Fruit fly (Drosophila melanogaster) whole organism, pupa: ENCODE results near the gene CG17350.
A peak's percentile ranks its signal among the peaks of the same experiment; 100 is the strongest.

Source experiments
- CG10348 ChIP-seq: fragments of 200-800 bp; sonication (Bioruptor generic); IDR thresholded peaks from 2 replicates; pipeline ENCODE4 v1.3.6; 2022; ENCODE audit warnings: missing biosample characterization, missing genetic modification characterization
- CG12605 ChIP-seq: fragments of 200-800 bp; sonication (Bioruptor generic); IDR thresholded peaks from 2 replicates; pipeline ENCODE4 v1.3.6; 2022; ENCODE audit warnings: missing biosample characterization, missing genetic modification characterization
- CG13204 ChIP-seq: fragments of 200-800 bp; sonication (Bioruptor generic); optimal IDR thresholded peaks from 2 replicates; lab custom pipeline; 2018; ENCODE audit warnings: missing biosample characterization, mild to moderate bottlenecking, missing genetic modification characterization, moderate library complexity
- CG14655 ChIP-seq: fragments of 200-800 bp; sonication (Bioruptor generic); optimal IDR thresholded peaks from 3 replicates; lab custom pipeline; 2017; ENCODE audit warnings: mild to moderate bottlenecking, missing biosample characterization, missing genetic modification reagents, missing genetic modification characterization
- CG15710 ChIP-seq: fragments of 200-800 bp; sonication (Bioruptor generic); optimal IDR thresholded peaks from 2 replicates; lab custom pipeline; 2018; ENCODE audit warnings: missing biosample characterization, mild to moderate bottlenecking, missing genetic modification characterization, moderate library complexity
- CG17806 ChIP-seq: fragments of 200-800 bp; sonication (Bioruptor generic); optimal IDR thresholded peaks from 2 replicates; lab custom pipeline; 2018; ENCODE audit warnings: missing biosample characterization, mild to moderate bottlenecking, missing genetic modification characterization, moderate library complexity
- CG32121 ChIP-seq: fragments of 200-800 bp; sonication (Bioruptor generic); IDR thresholded peaks from 2 replicates; pipeline ENCODE4 v1.3.6; 2022; ENCODE audit warnings: missing biosample characterization, missing genetic modification characterization
- CG34367 ChIP-seq: fragments of 200-800 bp; sonication (Bioruptor generic); optimal IDR thresholded peaks from 2 replicates; lab custom pipeline; 2018; ENCODE audit warnings: missing biosample characterization, mild to moderate bottlenecking, missing genetic modification characterization
- CG4496 ChIP-seq: fragments of 200-800 bp; sonication (Bioruptor generic); IDR thresholded peaks from 3 replicates; pipeline ENCODE4 v1.3.6; 2022; ENCODE audit warnings: missing biosample characterization, missing genetic modification characterization
- CG8159 ChIP-seq: fragments of 200-800 bp; sonication (Bioruptor generic); optimal IDR thresholded peaks from 3 replicates; lab custom pipeline; 2018; ENCODE audit warnings: missing biosample characterization, mild to moderate bottlenecking, missing genetic modification characterization, moderate library complexity
- CG8301 ChIP-seq: fragments of 200-800 bp; sonication (Bioruptor generic); optimal IDR thresholded peaks from 2 replicates; lab custom pipeline; 2018; ENCODE audit warnings: missing biosample characterization, mild to moderate bottlenecking, missing genetic modification characterization
- CG9948 ChIP-seq: fragments of 200-800 bp; sonication (Bioruptor generic); optimal IDR thresholded peaks from 2 replicates; lab custom pipeline; 2018; ENCODE audit warnings: missing biosample characterization, mild to moderate bottlenecking, missing genetic modification characterization, moderate library complexity
- D1 ChIP-seq: fragments of 200-800 bp; sonication (Bioruptor generic); optimal IDR thresholded peaks from 2 replicates; lab custom pipeline; 2018; ENCODE audit warnings: missing biosample characterization, mild to moderate bottlenecking, missing genetic modification characterization, moderate library complexity
- EcR ChIP-seq: fragments of 200-800 bp; sonication (Bioruptor generic); optimal IDR thresholded peaks from 3 replicates; lab custom pipeline; 2019; ENCODE audit warnings: missing biosample characterization, missing genetic modification characterization, mild to moderate bottlenecking, moderate library complexity, missing genetic modification reagents
- Ets98B ChIP-seq: fragments of 200-800 bp; sonication (Bioruptor generic); IDR thresholded peaks from 2 replicates; pipeline ENCODE4 v1.3.6; 2022; ENCODE audit warnings: missing biosample characterization, missing genetic modification characterization
- Pif1A ChIP-seq: fragments of 200-800 bp; sonication (Bioruptor generic); optimal IDR thresholded peaks from 3 replicates; lab custom pipeline; 2016; ENCODE audit warnings: missing biosample characterization, missing genetic modification characterization
- Pif1B ChIP-seq: fragments of 200-800 bp; sonication (Bioruptor generic); optimal IDR thresholded peaks from 3 replicates; lab custom pipeline; 2016; ENCODE audit warnings: missing biosample characterization, missing genetic modification characterization
- Snoo ChIP-seq: fragments of 200-800 bp; sonication (Bioruptor generic); optimal IDR thresholded peaks from 3 replicates; lab custom pipeline; 2017; ENCODE audit warnings: missing biosample characterization, mild to moderate bottlenecking, missing genetic modification characterization, inconsistent platforms
- fd96Ca ChIP-seq: fragments of 200-800 bp; sonication (Bioruptor generic); IDR thresholded peaks from 3 replicates; pipeline ENCODE4 v1.3.6; 2022; ENCODE audit warnings: missing biosample characterization, missing genetic modification characterization
- gl ChIP-seq: fragments of 200-800 bp; sonication (Bioruptor generic); optimal IDR thresholded peaks from 2 replicates; lab custom pipeline; 2018; ENCODE audit warnings: missing biosample characterization, mild to moderate bottlenecking, missing genetic modification characterization
- rn ChIP-seq: fragments of 200-800 bp; sonication (Bioruptor generic); IDR thresholded peaks from 2 replicates; pipeline ENCODE4 v1.3.6; 2022; ENCODE audit warnings: missing biosample characterization, missing genetic modification characterization

CG17350 gene

DNA sequence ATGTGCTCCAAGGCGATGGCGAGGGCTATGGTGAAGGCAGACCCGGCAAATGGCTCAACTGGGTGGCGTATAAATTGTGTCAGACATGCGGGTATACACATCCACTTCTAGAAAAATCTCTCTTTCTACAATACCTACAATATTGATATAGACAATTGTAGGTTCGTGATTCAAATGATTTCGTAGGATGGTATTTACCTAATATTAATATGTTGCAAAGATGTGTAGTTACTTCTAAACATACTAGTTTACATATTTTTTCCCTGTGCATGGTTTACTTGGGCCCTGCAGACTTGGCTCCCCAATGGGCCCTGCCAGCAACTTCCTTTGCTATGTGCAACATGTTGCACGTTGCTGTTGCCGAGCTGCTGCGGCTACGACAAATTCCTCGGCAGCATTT lies 38.7 kb upstream of the CG17350 start:
- TF ChIP-seq gl (tag; lab: Kevin White, UChicago), result peak; percentile 93
- peak; percentile 90 for TF ChIP-seq Pif1A (GFP tag; lab: Kevin White, UChicago)
- no peak for TF ChIP-seq EcR (GFP tag; lab: Kevin White, UChicago)
- TF ChIP-seq CG32121 (GFP tag; lab: Robert Waterston, UW), result peak; percentile 71
- peak; percentile 86 for TF ChIP-seq Ets98B
- peak; percentile 80 for TF ChIP-seq rn (GFP tag; lab: Robert Waterston, UW)
- peak; percentile 86 for TF ChIP-seq CG13204 (GFP tag; lab: Kevin White, UChicago)
- peak; percentile 94 for TF ChIP-seq CG15710 (tag; lab: Kevin White, UChicago)
- peak; percentile 97 for TF ChIP-seq CG17806 (tag; lab: Kevin White, UChicago)
- TF ChIP-seq CG10348 (GFP tag; lab: Robert Waterston, UW), result no peak
- TF ChIP-seq CG12605 (GFP tag; lab: Robert Waterston, UW), result peak; percentile 78
- TF ChIP-seq CG14655 (GFP tag; lab: Kevin White, UChicago), result peak; percentile 91
- TF ChIP-seq CG34367 (tag; lab: Kevin White, UChicago), result peak; percentile 97
- TF ChIP-seq D1 (tag; lab: Kevin White, UChicago), result peak; percentile 86
- peak; percentile 94 for TF ChIP-seq CG8159 (tag; lab: Kevin White, UChicago)
- peak; percentile 96 for TF ChIP-seq CG9948 (tag; lab: Kevin White, UChicago)
- TF ChIP-seq CG4496 (GFP tag; lab: Robert Waterston, UW), result peak; percentile 92
- TF ChIP-seq fd96Ca (GFP tag; lab: Robert Waterston, UW), result peak; percentile 83
- TF ChIP-seq Pif1B (GFP tag; lab: Kevin White, UChicago), result peak; percentile 78
- no peak for TF ChIP-seq Snoo (tag; lab: Kevin White, UChicago)
- TF ChIP-seq CG8301 (tag; lab: Kevin White, UChicago), result peak; percentile 89

DNA sequence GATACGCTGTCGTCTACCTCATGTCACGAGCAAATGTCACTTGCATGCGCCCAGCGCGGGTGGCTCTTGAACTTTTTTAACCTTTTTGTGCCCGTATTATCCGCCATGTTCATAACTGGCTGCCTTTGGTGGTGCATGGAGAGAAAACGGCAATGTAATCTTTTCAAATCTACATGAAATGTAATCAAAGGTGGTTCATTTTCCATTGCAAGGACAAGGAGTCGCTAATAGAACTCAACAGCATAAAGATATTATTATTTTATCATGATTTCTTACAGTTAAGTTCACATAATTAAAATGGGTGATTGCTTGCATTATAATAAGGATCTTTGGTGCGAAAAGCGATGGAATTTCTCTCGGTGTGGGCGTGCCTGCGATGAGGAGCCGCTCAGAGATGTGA lies 38.0 kb upstream of the CG17350 start:
- peak; percentile 23 for TF ChIP-seq CG9948 (tag; lab: Kevin White, UChicago)
- TF ChIP-seq CG8301 (tag; lab: Kevin White, UChicago), result peak; percentile 32
- TF ChIP-seq CG32121 (GFP tag; lab: Robert Waterston, UW), result no peak
- no peak for TF ChIP-seq CG34367 (tag; lab: Kevin White, UChicago)
- peak; percentile 58 for TF ChIP-seq CG8159 (tag; lab: Kevin White, UChicago)
- TF ChIP-seq Ets98B, result no peak
- peak; percentile 9 for TF ChIP-seq EcR (GFP tag; lab: Kevin White, UChicago)
- TF ChIP-seq CG13204 (GFP tag; lab: Kevin White, UChicago), result no peak
- TF ChIP-seq Snoo (tag; lab: Kevin White, UChicago), result no peak
- no peak for TF ChIP-seq D1 (tag; lab: Kevin White, UChicago)
- TF ChIP-seq Pif1B (GFP tag; lab: Kevin White, UChicago), result no peak
- no peak for TF ChIP-seq CG4496 (GFP tag; lab: Robert Waterston, UW)
- TF ChIP-seq CG10348 (GFP tag; lab: Robert Waterston, UW), result no peak
- TF ChIP-seq CG14655 (GFP tag; lab: Kevin White, UChicago), result peak; percentile 54
- peak; percentile 19 for TF ChIP-seq Pif1A (GFP tag; lab: Kevin White, UChicago)
- TF ChIP-seq fd96Ca (GFP tag; lab: Robert Waterston, UW), result no peak
- peak; percentile 24 for TF ChIP-seq CG15710 (tag; lab: Kevin White, UChicago)
- no peak for TF ChIP-seq CG12605 (GFP tag; lab: Robert Waterston, UW)
- TF ChIP-seq gl (tag; lab: Kevin White, UChicago), result no peak
- no peak for TF ChIP-seq rn (GFP tag; lab: Robert Waterston, UW)
- peak; percentile 39 for TF ChIP-seq CG17806 (tag; lab: Kevin White, UChicago)

DNA sequence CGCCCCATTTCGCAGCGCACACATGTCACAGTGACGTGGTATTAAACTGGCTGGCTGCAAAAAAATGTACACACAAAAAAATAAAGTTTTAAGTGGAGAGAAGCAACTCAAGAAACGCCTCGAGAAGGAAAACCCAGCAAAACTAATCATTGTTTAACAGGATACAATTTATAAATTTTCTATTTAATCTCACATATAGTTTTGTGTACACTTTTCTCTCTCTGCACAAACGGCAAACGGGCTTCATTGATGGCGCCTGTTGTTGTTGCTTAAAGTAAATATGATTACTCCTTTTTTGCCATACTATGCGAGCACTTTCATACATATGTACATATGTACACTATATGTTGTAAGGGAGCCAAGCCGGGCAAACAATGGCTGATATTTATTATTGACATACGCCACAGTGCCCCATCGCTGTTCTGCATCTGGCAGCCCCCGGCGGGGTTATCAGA lies 22.7 kb upstream of the CG17350 start:
- peak; percentile 61 for TF ChIP-seq CG10348 (GFP tag; lab: Robert Waterston, UW)
- TF ChIP-seq Snoo (tag; lab: Kevin White, UChicago), result peak; percentile 59
- TF ChIP-seq CG12605 (GFP tag; lab: Robert Waterston, UW), result peak; percentile 92
- peak; percentile 88 for TF ChIP-seq CG8301 (tag; lab: Kevin White, UChicago)
- peak; percentile 74 for TF ChIP-seq CG13204 (GFP tag; lab: Kevin White, UChicago)
- TF ChIP-seq Pif1A (GFP tag; lab: Kevin White, UChicago), result peak; percentile 94
- TF ChIP-seq CG34367 (tag; lab: Kevin White, UChicago), result peak; percentile 92
- TF ChIP-seq CG9948 (tag; lab: Kevin White, UChicago), result peak; percentile 92
- TF ChIP-seq rn (GFP tag; lab: Robert Waterston, UW), result peak; percentile 87
- peak; percentile 92 for TF ChIP-seq Pif1B (GFP tag; lab: Kevin White, UChicago)
- TF ChIP-seq CG15710 (tag; lab: Kevin White, UChicago), result peak; percentile 93
- peak; percentile 95 for TF ChIP-seq CG4496 (GFP tag; lab: Robert Waterston, UW)
- TF ChIP-seq EcR (GFP tag; lab: Kevin White, UChicago), result peak; percentile 39
- peak; percentile 95 for TF ChIP-seq CG32121 (GFP tag; lab: Robert Waterston, UW)
- TF ChIP-seq D1 (tag; lab: Kevin White, UChicago), result peak; percentile 76
- peak; percentile 94 for TF ChIP-seq CG17806 (tag; lab: Kevin White, UChicago)
- TF ChIP-seq fd96Ca (GFP tag; lab: Robert Waterston, UW), result peak; percentile 96
- TF ChIP-seq Ets98B, result peak; percentile 95
- TF ChIP-seq gl (tag; lab: Kevin White, UChicago), result peak; percentile 80
- peak; percentile 92 for TF ChIP-seq CG8159 (tag; lab: Kevin White, UChicago)
- TF ChIP-seq CG14655 (GFP tag; lab: Kevin White, UChicago), result peak; percentile 91

DNA sequence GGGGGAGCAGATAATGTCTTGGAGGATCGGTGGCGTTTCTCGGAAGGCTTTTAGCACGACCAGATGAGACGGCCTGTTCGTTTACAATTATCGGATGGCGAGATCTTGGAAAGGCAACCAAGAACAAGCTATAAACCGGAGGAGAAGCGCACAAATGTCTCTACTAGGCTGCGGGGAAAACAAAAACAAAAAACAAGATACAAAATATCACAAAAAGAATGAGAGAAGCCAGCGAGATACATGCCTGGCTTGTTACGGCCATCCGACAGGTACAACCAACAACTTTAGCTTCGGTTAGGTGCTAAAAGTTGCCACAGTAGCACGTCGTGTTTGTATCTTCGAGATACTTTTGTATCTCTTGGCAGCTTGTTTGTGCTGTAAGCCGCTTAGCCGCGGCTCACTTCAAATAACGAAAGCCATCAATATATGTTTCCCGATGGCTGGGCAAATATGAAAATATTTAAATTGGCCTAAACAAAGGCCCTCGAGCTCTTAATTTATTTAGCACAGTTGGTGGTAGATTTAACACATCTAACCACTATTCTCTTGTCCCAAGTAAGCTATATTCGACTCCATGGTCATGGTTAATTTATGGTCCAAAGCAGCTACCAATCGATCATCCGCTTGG lies 20.8 kb upstream of the CG17350 start:
- TF ChIP-seq gl (tag; lab: Kevin White, UChicago) (peak; percentile 78), CG8159 (tag; lab: Kevin White, UChicago) (peak; percentile 10), Ets98B (no peak), CG32121 (GFP tag; lab: Robert Waterston, UW) (no peak), CG13204 (GFP tag; lab: Kevin White, UChicago) (peak; percentile 41), Pif1A (GFP tag; lab: Kevin White, UChicago) (no peak), CG9948 (tag; lab: Kevin White, UChicago) (no peak), CG12605 (GFP tag; lab: Robert Waterston, UW) (peak; percentile 34; the same call in 1 of the 2 replicates), CG15710 (tag; lab: Kevin White, UChicago) (peak; percentile 29), CG8301 (tag; lab: Kevin White, UChicago) (peak; percentile 2), CG34367 (tag; lab: Kevin White, UChicago) (peak; percentile 56), CG17806 (tag; lab: Kevin White, UChicago) (peak; percentile 24), CG14655 (GFP tag; lab: Kevin White, UChicago) (peak; percentile 48), D1 (tag; lab: Kevin White, UChicago) (no peak), fd96Ca (GFP tag; lab: Robert Waterston, UW) (no peak)
